Fruit fly (Drosophila melanogaster): ENCODE data around the gene Mps1.
A peak's percentile ranks its signal among the peaks of the same experiment; 100 is the strongest.

The Mps1 gene

DNA sequence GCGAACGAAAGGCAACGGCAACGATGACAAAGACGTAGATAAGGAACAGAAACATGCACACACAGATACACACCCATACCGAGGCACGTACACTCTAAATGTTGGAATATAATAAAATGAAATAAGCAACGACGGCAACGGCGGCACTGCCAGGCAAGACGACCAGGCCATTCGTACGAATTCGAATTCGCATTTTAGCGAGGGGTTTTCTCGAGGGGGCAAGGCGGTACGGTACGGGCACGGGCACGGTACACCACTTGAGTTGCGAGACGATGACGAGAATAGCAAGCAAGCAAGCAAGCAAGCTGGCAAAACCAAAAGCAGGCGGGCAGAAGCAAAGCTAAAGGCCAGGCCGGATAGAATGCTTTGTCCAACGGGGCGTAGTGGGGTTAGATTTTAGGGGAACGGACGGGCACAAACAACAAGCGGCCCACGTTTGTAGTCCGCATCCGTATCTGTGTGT is 30.1 kb downstream of the Mps1 start (continued):
- peak; percentile 18; the same call in 1 of the 2 replicates for TF ChIP-seq slbo (GFP tag; IDR thresholded peaks at IDR 0.05)
- TF ChIP-seq CG2120 (GFP tag; optimal IDR thresholded peaks at IDR 0.05) = peak; percentile 21
- no peak for TF ChIP-seq HLH4C (GFP tag; IDR thresholded peaks at IDR 0.05; ENCODE audit: partially characterized antibody)
- TF ChIP-seq rib (GFP tag; IDR thresholded peaks at IDR 0.05) = peak; percentile 99
- peak; percentile 84 for TF ChIP-seq Hey (tag; optimal IDR thresholded peaks at IDR 0.05)
- peak in 1 of 2 experiments; percentile 40 for TF ChIP-seq Pdp1 (GFP tag; optimal IDR thresholded peaks at IDR 0.05)
- peak; percentile 78 for TF ChIP-seq abd-A (tag; optimal IDR thresholded peaks at IDR 0.05)
- peak; percentile 35; the same call in 1 of the 2 replicates for TF ChIP-seq Scr (GFP tag; IDR thresholded peaks at IDR 0.05; ENCODE audit: partially characterized antibody)
- no peak for TF ChIP-seq slou (GFP tag; optimal IDR thresholded peaks at IDR 0.05)
- TF ChIP-seq CG9932 (GFP tag; IDR thresholded peaks at IDR 0.05) = peak; percentile 29
- TF ChIP-seq cg (GFP tag; optimal IDR thresholded peaks at IDR 0.05) = peak; percentile 76
- TF ChIP-seq Aef1 (GFP tag; IDR thresholded peaks at IDR 0.05) = peak; percentile 50; the same call in 2 of the 3 replicates
- TF ChIP-seq sug (tag; optimal IDR thresholded peaks at IDR 0.05) = peak; percentile 7
- peak; percentile 75 for TF ChIP-seq grn (GFP tag; optimal IDR thresholded peaks at IDR 0.05)
- TF ChIP-seq CG12659 (GFP tag; optimal IDR thresholded peaks at IDR 0.05) = no peak
- no peak for TF ChIP-seq Gug (GFP tag; IDR thresholded peaks at IDR 0.05)
- TF ChIP-seq Max (GFP tag; optimal IDR thresholded peaks at IDR 0.05) = no peak
- TF ChIP-seq pzg (GFP tag; optimal IDR thresholded peaks at IDR 0.05) = peak; percentile 10
- TF ChIP-seq knrl (GFP tag; IDR thresholded peaks at IDR 0.05; ENCODE audit: partially characterized antibody) = peak; percentile 32; the same call in 1 of the 3 replicates
- TF ChIP-seq Dbx (GFP tag; IDR thresholded peaks at IDR 0.05) = peak; percentile 47; the same call in 1 of the 3 replicates
- TF ChIP-seq grau (tag; optimal IDR thresholded peaks at IDR 0.05) = peak; percentile 13
- no peak for TF ChIP-seq stwl (tag; optimal IDR thresholded peaks at IDR 0.05)
- TF ChIP-seq Doc2 (GFP tag; IDR thresholded peaks at IDR 0.05) = no peak
- TF ChIP-seq CG2202 (tag; optimal IDR thresholded peaks at IDR 0.05) = no peak
- peak; percentile 33 for TF ChIP-seq psq (GFP tag; optimal IDR thresholded peaks at IDR 0.05)
- TF ChIP-seq sob (GFP tag; IDR thresholded peaks at IDR 0.05) = 0 out of 2 replicates have a peak, but pooled peaks have one; percentile 4
- peak; percentile 51 for TF ChIP-seq zf30C (GFP tag; optimal IDR thresholded peaks at IDR 0.05)
- TF ChIP-seq CoRest (tag; optimal IDR thresholded peaks at IDR 0.05) = peak; percentile 11
- peak; percentile 47; the same call in 1 of the 3 replicates for TF ChIP-seq CG34224 (GFP tag; IDR thresholded peaks at IDR 0.05; ENCODE audit: partially characterized antibody)
- no peak for TF ChIP-seq CG7786 (GFP tag; optimal IDR thresholded peaks at IDR 0.05)
- TF ChIP-seq CG13287 (GFP tag; IDR thresholded peaks at IDR 0.05; ENCODE audit: partially characterized antibody) = peak; percentile 12; the same call in 1 of the 2 replicates
- TF ChIP-seq B-H2 (GFP tag; optimal IDR thresholded peaks at IDR 0.05) = peak; percentile 25
- TF ChIP-seq ems (GFP tag; optimal IDR thresholded peaks at IDR 0.05) = peak; percentile 11
- TF ChIP-seq Deaf1 (tag; optimal IDR thresholded peaks at IDR 0.05) = peak; percentile 64
- TF ChIP-seq chinmo (GFP tag; IDR thresholded peaks at IDR 0.05; ENCODE audit: partially characterized antibody) = 0 out of 4 replicates have a peak, but pooled peaks have one; percentile 83
- peak; percentile 10 for TF ChIP-seq Myb (GFP tag; optimal IDR thresholded peaks at IDR 0.05)
- peak; percentile 34 for TF ChIP-seq D19A (tag; optimal IDR thresholded peaks at IDR 0.05)
- peak; percentile 24 for TF ChIP-seq Ets65A (GFP tag)
- TF ChIP-seq bigmax (GFP tag; optimal IDR thresholded peaks at IDR 0.05) = no peak
- no peak for TF ChIP-seq CG10147 (GFP tag; optimal IDR thresholded peaks at IDR 0.05)
- TF ChIP-seq tgo (GFP tag; IDR thresholded peaks at IDR 0.05) = no peak
